Worm (Caenorhabditis elegans) whole organism, young adult: Measurements from ENCODE around the gene pot-1.
A peak's percentile ranks its signal among the peaks of the same experiment; 100 is the strongest.

Source experiments
- C06A6.2 ChIP-seq: fragments of 200-800 bp; sonication (Bioruptor generic); conservative IDR thresholded peaks from 2 replicates; pipeline ENCODE4 v1.3.6; 2022; ENCODE audit warnings: missing genetic modification characterization, missing compliant biosample characterization
- F23B12.7 ChIP-seq: sonication (generic microtip); optimal IDR thresholded peaks from 2 replicates; lab custom pipeline; 2017; ENCODE audit warnings: missing genetic modification characterization, mild to moderate bottlenecking, missing compliant biosample characterization, antibody characterized with exemption, moderate library complexity; ENCODE audit not compliant: insufficient read depth
- F33H1.4 ChIP-seq: fragments of 200-800 bp; sonication (Bioruptor generic); IDR thresholded peaks from 2 replicates; pipeline ENCODE4 v1.3.6; 2022; ENCODE audit warnings: missing genetic modification reagents, missing genetic modification characterization, missing compliant biosample characterization
- F39B2.1 ChIP-seq: fragments of 200-800 bp; sonication (Bioruptor generic); IDR thresholded peaks from 2 replicates; pipeline ENCODE4 v1.3.6; 2022; ENCODE audit warnings: missing genetic modification reagents, missing genetic modification characterization, missing compliant biosample characterization
- F49E8.2 ChIP-seq: sonication (generic microtip); optimal IDR thresholded peaks from 3 replicates; lab custom pipeline; 2017; ENCODE audit warnings: missing genetic modification characterization, mild to moderate bottlenecking, missing compliant biosample characterization, antibody characterized with exemption, moderate library complexity; ENCODE audit not compliant: insufficient read depth
- K12H6.12 ChIP-seq: fragments of 200-800 bp; sonication (Bioruptor generic); optimal IDR thresholded peaks from 2 replicates; lab custom pipeline; 2018; ENCODE audit warnings: mild to moderate bottlenecking, missing genetic modification characterization, missing compliant biosample characterization
- T07F8.4 ChIP-seq: sonication (generic microtip); optimal IDR thresholded peaks from 2 replicates; lab custom pipeline; 2016; ENCODE audit warnings: mild to moderate bottlenecking, missing genetic modification characterization, moderate library complexity, missing compliant biosample characterization
- Y53F4B.3 ChIP-seq: fragments of 200-800 bp; sonication (Bioruptor generic); IDR thresholded peaks from 2 replicates; pipeline ENCODE4 v1.3.6; 2022; ENCODE audit warnings: missing genetic modification reagents, missing genetic modification characterization, missing compliant biosample characterization
- Y56A3A.18 ChIP-seq: fragments of 200-800 bp; sonication (Bioruptor generic); IDR thresholded peaks from 2 replicates; pipeline ENCODE4 v1.3.6; 2022; ENCODE audit warnings: missing genetic modification reagents, missing genetic modification characterization, missing compliant biosample characterization
- aptf-3 ChIP-seq: fragments of 200-800 bp; sonication (Bioruptor generic); IDR thresholded peaks from 2 replicates; pipeline ENCODE4 v1.3.6; 2022; ENCODE audit warnings: missing genetic modification characterization, missing compliant biosample characterization
- attf-6 ChIP-seq: fragments of 200-800 bp; sonication (Bioruptor generic); IDR thresholded peaks from 2 replicates; pipeline ENCODE4 v1.3.6; 2022; ENCODE audit warnings: missing genetic modification reagents, missing genetic modification characterization, missing compliant biosample characterization
- cebp-1 ChIP-seq, 2 experiments: fragments of 200-800 bp in 1 of 2; sonication (Bioruptor generic) in 1 of 2; sonication (generic microtip) in 1 of 2; IDR thresholded peaks in 1 of 2; optimal IDR thresholded peaks in 1 of 2; 2 replicates each; pipeline versions ENCODE4 v1.3.6 to Lab custom; 2017 to 2022; ENCODE audit warnings: missing compliant biosample characterization in 2 of 2, missing genetic modification characterization in 2 of 2, mild to moderate bottlenecking in 1 of 2, missing genetic modification reagents in 1 of 2, moderate library complexity in 1 of 2
- ceh-100 ChIP-seq: fragments of 200-800 bp; sonication (Bioruptor generic); IDR thresholded peaks from 2 replicates; pipeline ENCODE4 v1.3.6; 2022; ENCODE audit warnings: missing genetic modification reagents, missing genetic modification characterization, missing compliant biosample characterization
- ceh-58 ChIP-seq: fragments of 200-800 bp; sonication (Bioruptor generic); IDR thresholded peaks from 2 replicates; pipeline ENCODE4 v1.3.6; 2022; ENCODE audit warnings: missing genetic modification characterization, missing compliant biosample characterization
- dpff-1 ChIP-seq: sonication (generic microtip); optimal IDR thresholded peaks from 2 replicates; lab custom pipeline; 2017; ENCODE audit warnings: mild to moderate bottlenecking, missing genetic modification characterization, missing compliant biosample characterization
- egl-18 ChIP-seq: fragments of 200-800 bp; sonication (Bioruptor generic); IDR thresholded peaks from 2 replicates; pipeline ENCODE4 v1.3.6; 2022; ENCODE audit warnings: missing genetic modification reagents, missing genetic modification characterization, missing compliant biosample characterization
- egl-44 ChIP-seq: fragments of 200-800 bp; sonication (Bioruptor generic); IDR thresholded peaks from 2 replicates; pipeline ENCODE4 v1.3.6; 2022; ENCODE audit warnings: missing genetic modification reagents, missing genetic modification characterization, missing compliant biosample characterization
- ekl-4 ChIP-seq: fragments of 200-800 bp; sonication (Bioruptor generic); IDR thresholded peaks from 2 replicates; pipeline ENCODE4 v1.3.6; 2022; ENCODE audit warnings: missing genetic modification reagents, missing genetic modification characterization, missing compliant biosample characterization
- hmg-1.2 ChIP-seq: fragments of 200-800 bp; sonication (Bioruptor generic); IDR thresholded peaks from 2 replicates; pipeline ENCODE4 v1.3.6; 2022; ENCODE audit warnings: missing genetic modification reagents, missing genetic modification characterization, missing compliant biosample characterization
- hmg-20 ChIP-seq: fragments of 200-800 bp; sonication (Bioruptor generic); IDR thresholded peaks from 2 replicates; pipeline ENCODE4 v1.3.6; 2022; ENCODE audit warnings: missing genetic modification reagents, missing genetic modification characterization, missing compliant biosample characterization
- hrde-1 ChIP-seq: sonication (generic microtip); optimal IDR thresholded peaks from 2 replicates; lab custom pipeline; 2016; ENCODE audit warnings: missing genetic modification characterization, mild to moderate bottlenecking, missing compliant biosample characterization, moderate library complexity, missing genotype, missing genetic modification reagents, borderline replicate concordance
- hsf-1 ChIP-seq: fragments of 200-800 bp; sonication (Bioruptor generic); IDR thresholded peaks from 2 replicates; pipeline ENCODE4 v1.3.6; 2022; ENCODE audit warnings: missing genetic modification reagents, missing genetic modification characterization, missing compliant biosample characterization
- let-607 ChIP-seq, 2 experiments: fragments of 200-800 bp in 1 of 2; sonication (Bioruptor generic) in 1 of 2; sonication (generic microtip) in 1 of 2; optimal IDR thresholded peaks; 2 replicates each; lab custom pipeline; 2016 to 2018; ENCODE audit warnings: mild to moderate bottlenecking in 2 of 2, missing compliant biosample characterization in 2 of 2, missing genetic modification characterization in 2 of 2, moderate library complexity in 2 of 2, missing genotype in 1 of 2
- lin-26 ChIP-seq: fragments of 200-800 bp; sonication (Bioruptor generic); IDR thresholded peaks from 2 replicates; pipeline ENCODE4 v1.3.6; 2022; ENCODE audit warnings: missing genetic modification reagents, missing genetic modification characterization, missing compliant biosample characterization
- lin-35 ChIP-seq, 3 experiments: fragments of 150-350 bp in 2 of 3; sonication (generic microtip) in 1 of 3; optimal IDR thresholded peaks; 2 replicates each; lab custom pipeline; 2014 to 2018; ENCODE audit warnings: missing biosample characterization in 3 of 3, missing genetic modification characterization in 3 of 3, missing genetic modification reagents in 3 of 3
- lsl-1 ChIP-seq: fragments of 200-800 bp; sonication (Bioruptor generic); optimal IDR thresholded peaks from 2 replicates; lab custom pipeline; 2018; ENCODE audit warnings: mild to moderate bottlenecking, missing genetic modification characterization, moderate library complexity, missing compliant biosample characterization
- madf-6 ChIP-seq: fragments of 200-800 bp; sonication (Bioruptor generic); IDR thresholded peaks from 2 replicates; pipeline ENCODE4 v1.3.6; 2022; ENCODE audit warnings: missing genetic modification reagents, missing genetic modification characterization, missing compliant biosample characterization
- madf-8 ChIP-seq: fragments of 200-800 bp; sonication (Bioruptor generic); conservative IDR thresholded peaks from 2 replicates; pipeline ENCODE4 v1.3.6; 2022; ENCODE audit warnings: missing genetic modification reagents, missing genetic modification characterization, missing compliant biosample characterization
- mcd-1 ChIP-seq: fragments of 200-800 bp; sonication (Bioruptor generic); IDR thresholded peaks from 2 replicates; pipeline ENCODE4 v1.3.6; 2022; ENCODE audit warnings: missing genetic modification reagents, missing genetic modification characterization, missing compliant biosample characterization
- mel-28 ChIP-seq: sonication (generic microtip); optimal IDR thresholded peaks from 2 replicates; lab custom pipeline; 2016; ENCODE audit warnings: borderline replicate concordance, mild to moderate bottlenecking, missing genetic modification characterization, missing compliant biosample characterization
- nfya-1 ChIP-seq: sonication (generic microtip); optimal IDR thresholded peaks from 2 replicates; lab custom pipeline; 2017; ENCODE audit warnings: antibody characterized with exemption, missing compliant biosample characterization, missing genetic modification characterization, borderline replicate concordance; ENCODE audit not compliant: insufficient read depth
- nfya-2 ChIP-seq: fragments of 200-800 bp; sonication (Bioruptor generic); IDR thresholded peaks from 2 replicates; pipeline ENCODE4 v1.3.6; 2022; ENCODE audit warnings: missing genetic modification reagents, missing genetic modification characterization, missing compliant biosample characterization
- nhr-80 ChIP-seq: sonication (generic microtip); optimal IDR thresholded peaks from 2 replicates; lab custom pipeline; 2016; ENCODE audit warnings: missing genetic modification characterization, missing compliant biosample characterization
- pbrm-1 ChIP-seq: fragments of 200-800 bp; sonication (Bioruptor generic); IDR thresholded peaks from 2 replicates; pipeline ENCODE4 v1.3.6; 2022; ENCODE audit warnings: missing genetic modification reagents, missing genetic modification characterization, missing compliant biosample characterization
- repo-1 ChIP-seq: sonication (generic microtip); optimal IDR thresholded peaks from 2 replicates; lab custom pipeline; 2017; ENCODE audit warnings: mild to moderate bottlenecking, missing genetic modification characterization, missing compliant biosample characterization
- snpc-3.4 ChIP-seq: sonication (generic microtip); optimal IDR thresholded peaks from 2 replicates; lab custom pipeline; 2017; ENCODE audit warnings: missing genetic modification characterization, mild to moderate bottlenecking, missing compliant biosample characterization, antibody characterized with exemption, moderate library complexity, missing genotype, missing genetic modification reagents
- snpc-4 ChIP-seq, 5 experiments: fragments of 150-350 bp in 1 of 5; sonication (generic microtip) in 4 of 5; optimal IDR thresholded peaks; 2 replicates each; lab custom pipeline; 2014 to 2018; ENCODE audit warnings: missing genetic modification characterization in 5 of 5, missing biosample characterization in 3 of 5, antibody characterized with exemption in 2 of 5, mild to moderate bottlenecking in 2 of 5, missing compliant biosample characterization in 2 of 5, missing genotype in 2 of 5, moderate library complexity in 2 of 5, missing genetic modification reagents in 1 of 5
- somi-1 ChIP-seq: fragments of 200-800 bp; sonication (Bioruptor generic); optimal IDR thresholded peaks from 2 replicates; lab custom pipeline; 2018; ENCODE audit warnings: mild to moderate bottlenecking, missing genetic modification characterization, missing compliant biosample characterization
- sptf-2 ChIP-seq: fragments of 200-800 bp; sonication (Bioruptor generic); optimal IDR thresholded peaks from 2 replicates; lab custom pipeline; 2018; ENCODE audit warnings: mild to moderate bottlenecking, missing genetic modification characterization, missing compliant biosample characterization
- tlf-1 ChIP-seq: fragments of 200-800 bp; sonication (Bioruptor generic); optimal IDR thresholded peaks from 2 replicates; lab custom pipeline; 2018; ENCODE audit warnings: mild to moderate bottlenecking, missing genetic modification characterization, missing compliant biosample characterization
- unc-130 ChIP-seq: sonication (generic microtip); optimal IDR thresholded peaks from 2 replicates; lab custom pipeline; 2016; ENCODE audit warnings: missing genetic modification reagents, missing genetic modification characterization, missing compliant biosample characterization
- zim-3 ChIP-seq: sonication (generic microtip); optimal IDR thresholded peaks from 2 replicates; lab custom pipeline; 2017; ENCODE audit warnings: mild to moderate bottlenecking, missing genetic modification characterization, moderate library complexity, missing compliant biosample characterization
- ztf-18 ChIP-seq: sonication (generic microtip); optimal IDR thresholded peaks from 2 replicates; lab custom pipeline; 2016; ENCODE audit warnings: missing genotype, mild to moderate bottlenecking, missing genetic modification characterization, missing compliant biosample characterization
- ztf-25 ChIP-seq: fragments of 200-800 bp; sonication (Bioruptor generic); IDR thresholded peaks from 2 replicates; pipeline ENCODE4 v1.3.6; 2022; ENCODE audit warnings: missing genetic modification reagents, missing genetic modification characterization, missing compliant biosample characterization

The pot-1 gene

ce11 chrIII:7181822-7182221, 48.3 kb upstream of the pot-1 start, which contains the start of gene epg-4 (continued):
- TF ChIP-seq madf-6 (GFP tag; lab: Robert Waterston, UW), result peak; percentile 44
- TF ChIP-seq hrde-1 (tag; lab: Kevin White, UChicago), result peak; percentile 52
- TF ChIP-seq F23B12.7, result peak; percentile 13
- TF ChIP-seq lin-35 (GFP tag; optimal IDR thresholded peaks at IDR 0.05; lab: Kevin White, UChicago), result peak in 1 of 3 experiments; percentile 28
- TF ChIP-seq nfya-2 (GFP tag; lab: Robert Waterston, UW), result no peak
- peak; percentile 24 for TF ChIP-seq K12H6.12 (tag; lab: Kevin White, UChicago)
- TF ChIP-seq Y53F4B.3, result no peak
- peak; percentile 29 for TF ChIP-seq unc-130 (GFP tag; lab: Kevin White, UChicago)
- peak in 1 of 2 experiments; percentile 49 for TF ChIP-seq let-607 (tag; optimal IDR thresholded peaks at IDR 0.05; lab: Kevin White, UChicago)
- no peak for TF ChIP-seq mel-28
- TF ChIP-seq ztf-25, result no peak
- peak; percentile 53 for TF ChIP-seq nhr-80 (tag; lab: Kevin White, UChicago)
- peak; percentile 0 for TF ChIP-seq somi-1
- peak; percentile 43; the same call in 1 of the 2 replicates for TF ChIP-seq pbrm-1
- peak; percentile 64 for TF ChIP-seq mcd-1 (GFP tag; lab: Robert Waterston, UW)
- TF ChIP-seq snpc-3.4, result peak; percentile 9
- TF ChIP-seq aptf-3, result 0 out of 2 replicates have a peak, but pooled peaks have one; percentile 76
- TF ChIP-seq sptf-2 (GFP tag; lab: Kevin White, UChicago), result no peak
- no peak for TF ChIP-seq egl-18 (GFP tag; lab: Robert Waterston, UW)
- TF ChIP-seq ztf-18 (tag; lab: Kevin White, UChicago), result peak; percentile 25
- peak; percentile 81 for TF ChIP-seq cebp-1 (GFP tag; IDR thresholded peaks at IDR 0.05; lab: Robert Waterston, UW)
- TF ChIP-seq cebp-1 (tag; optimal IDR thresholded peaks at IDR 0.05; lab: Kevin White, UChicago), result peak; percentile 86

ce11 chrIII:7180613-7181012, 47.1 kb upstream of the pot-1 start, which contains the start of gene ndab-2:
ndab-2 (plus strand) TSS chrIII:7180752.
- no peak for TF ChIP-seq madf-8
- peak; percentile 82 for TF ChIP-seq ekl-4
- TF ChIP-seq nfya-1 (tag; lab: Kevin White, UChicago), result no peak
- peak; percentile 47; the same call in 1 of the 2 replicates for TF ChIP-seq mcd-1 (GFP tag; lab: Robert Waterston, UW)
- TF ChIP-seq zim-3 (tag; lab: Kevin White, UChicago), result no peak
- peak; percentile 71 for TF ChIP-seq hrde-1 (tag; lab: Kevin White, UChicago)
- TF ChIP-seq ztf-25, result peak; percentile 52; the same call in 1 of the 2 replicates
- 0 out of 2 replicates have a peak, but pooled peaks have one; percentile 28 for TF ChIP-seq ceh-58 (GFP tag; lab: Robert Waterston, UW)
- peak; percentile 59 for TF ChIP-seq F33H1.4 (GFP tag; lab: Robert Waterston, UW)
- peak; percentile 19 for TF ChIP-seq dpff-1 (tag; lab: Kevin White, UChicago)
- TF ChIP-seq lin-26, result peak; percentile 62; the same call in 1 of the 2 replicates
- TF ChIP-seq ceh-100, result peak; percentile 59; the same call in 1 of the 2 replicates
- TF ChIP-seq hsf-1, result peak; percentile 68; the same call in 1 of the 2 replicates
- 0 out of 2 replicates have a peak, but pooled peaks have one; percentile 65 for TF ChIP-seq F39B2.1 (GFP tag; lab: Robert Waterston, UW)
- no peak for TF ChIP-seq nfya-2 (GFP tag; lab: Robert Waterston, UW)
- peak; percentile 52 for TF ChIP-seq repo-1 (tag; lab: Kevin White, UChicago)
- no peak for TF ChIP-seq T07F8.4
- TF ChIP-seq egl-44 (GFP tag; lab: Robert Waterston, UW), result peak; percentile 41; the same call in 1 of the 2 replicates
- TF ChIP-seq hmg-20 (GFP tag; lab: Robert Waterston, UW), result no peak
- peak; percentile 30; the same call in 1 of the 2 replicates for TF ChIP-seq hmg-1.2 (GFP tag; lab: Robert Waterston, UW)
- no peak for TF ChIP-seq cebp-1 (GFP tag; IDR thresholded peaks at IDR 0.05; lab: Robert Waterston, UW)
- peak; percentile 49 for TF ChIP-seq cebp-1 (tag; optimal IDR thresholded peaks at IDR 0.05; lab: Kevin White, UChicago)
- peak; percentile 60 for TF ChIP-seq tlf-1 (GFP tag; lab: Kevin White, UChicago)
- peak; percentile 75 for TF ChIP-seq Y56A3A.18 (GFP tag; lab: Robert Waterston, UW)
- peak; percentile 33 for TF ChIP-seq lsl-1 (GFP tag; lab: Kevin White, UChicago)
- TF ChIP-seq F49E8.2 (tag; lab: Kevin White, UChicago), result peak; percentile 26
- no peak for TF ChIP-seq C06A6.2 (GFP tag; lab: Robert Waterston, UW)
- no peak for TF ChIP-seq snpc-4 (GFP tag; optimal IDR thresholded peaks at IDR 0.05; lab: Kevin White, UChicago)
- TF ChIP-seq snpc-4 (tag; optimal IDR thresholded peaks at IDR 0.05; lab: Kevin White, UChicago), result peak in 1 of 4 experiments; percentile 5
- TF ChIP-seq attf-6 (GFP tag; lab: Robert Waterston, UW), result peak; percentile 79
